Fruit fly (Drosophila melanogaster) whole organism, embryonic: ENCODE measurements around the gene Osi18.
A peak's percentile ranks its signal among the peaks of the same experiment; 100 is the strongest.

ENCODE experiments used
- Aef1 ChIP-seq: fragments of 200-800 bp; sonication (Bioruptor generic); IDR thresholded peaks from 3 replicates; pipeline ENCODE4 v1.3.6; 2022; ENCODE audit warnings: missing biosample characterization, missing genetic modification characterization
- Bdp1 ChIP-seq: fragments of 200-800 bp; sonication (Bioruptor generic); optimal IDR thresholded peaks from 3 replicates; lab custom pipeline; 2016; ENCODE audit warnings: missing biosample characterization, missing genetic modification characterization
- Blimp-1 ChIP-seq: fragments of 200-800 bp; sonication (Bioruptor generic); optimal IDR thresholded peaks from 3 replicates; lab custom pipeline; 2018; ENCODE audit warnings: missing biosample characterization, missing genetic modification characterization, mild to moderate bottlenecking, moderate library complexity, missing genetic modification reagents
- CG11093 ChIP-seq: fragments of 200-800 bp; sonication (Bioruptor generic); IDR thresholded peaks from 3 replicates; pipeline ENCODE4 v1.3.6; 2022; ENCODE audit warnings: missing biosample characterization, missing genetic modification characterization
- CG12071 ChIP-seq: fragments of 200-800 bp; sonication (Bioruptor generic); optimal IDR thresholded peaks from 3 replicates; lab custom pipeline; 2018; ENCODE audit warnings: missing biosample characterization, mild to moderate bottlenecking, missing genetic modification characterization
- CG12744 ChIP-seq: fragments of 200-800 bp; sonication (Bioruptor generic); optimal IDR thresholded peaks from 2 replicates; lab custom pipeline; 2016; ENCODE audit warnings: missing biosample characterization, missing genetic modification characterization
- CG14050 ChIP-seq: fragments of 200-800 bp; sonication (Bioruptor generic); IDR thresholded peaks from 3 replicates; pipeline ENCODE4 v1.3.6; 2022; ENCODE audit warnings: missing biosample characterization, missing genetic modification characterization
- CG15269 ChIP-seq: fragments of 200-800 bp; sonication (Bioruptor generic); optimal IDR thresholded peaks from 2 replicates; lab custom pipeline; 2018; ENCODE audit warnings: missing biosample characterization, mild to moderate bottlenecking, missing genetic modification characterization, moderate library complexity
- CG15479 ChIP-seq: fragments of 200-800 bp; sonication (Bioruptor generic); optimal IDR thresholded peaks from 3 replicates; lab custom pipeline; 2019; ENCODE audit warnings: missing biosample characterization, mild to moderate bottlenecking, missing genetic modification characterization, moderate library complexity
- CG1647 ChIP-seq: fragments of 200-800 bp; sonication (Bioruptor generic); optimal IDR thresholded peaks from 3 replicates; lab custom pipeline; 2016; ENCODE audit warnings: missing biosample characterization, missing genetic modification characterization
- CG17568 ChIP-seq: fragments of 200-800 bp; sonication (Bioruptor generic); optimal IDR thresholded peaks from 2 replicates; lab custom pipeline; 2018; ENCODE audit warnings: missing biosample characterization, mild to moderate bottlenecking, missing genetic modification characterization, moderate library complexity
- CG17802 ChIP-seq: fragments of 200-800 bp; sonication (Bioruptor generic); optimal IDR thresholded peaks from 2 replicates; lab custom pipeline; 2018; ENCODE audit warnings: missing biosample characterization, mild to moderate bottlenecking, missing genetic modification characterization, moderate library complexity
- CG1792 ChIP-seq: fragments of 200-800 bp; sonication (Bioruptor generic); optimal IDR thresholded peaks from 2 replicates; lab custom pipeline; 2016; ENCODE audit warnings: missing biosample characterization, missing genetic modification characterization
- CG1832 ChIP-seq: fragments of 200-800 bp; sonication (Bioruptor generic); optimal IDR thresholded peaks from 2 replicates; lab custom pipeline; 2017; ENCODE audit warnings: missing biosample characterization, mild to moderate bottlenecking, missing genetic modification characterization, inconsistent platforms
- CG2199 ChIP-seq: fragments of 200-800 bp; sonication (Bioruptor generic); IDR thresholded peaks from 3 replicates; pipeline ENCODE4 v1.3.6; 2022; ENCODE audit warnings: missing biosample characterization, missing genetic modification characterization
- CG31224 ChIP-seq: fragments of 200-800 bp; sonication (Bioruptor generic); IDR thresholded peaks from 2 replicates; pipeline ENCODE4 v1.3.6; 2022; ENCODE audit warnings: missing biosample characterization, missing genetic modification characterization
- CG31388 ChIP-seq: fragments of 200-800 bp; sonication (Bioruptor generic); optimal IDR thresholded peaks from 2 replicates; lab custom pipeline; 2016; ENCODE audit warnings: missing biosample characterization, missing genetic modification characterization
- CG32772 ChIP-seq: fragments of 200-800 bp; sonication (Bioruptor generic); IDR thresholded peaks from 2 replicates; pipeline ENCODE4 v1.3.6; 2022; ENCODE audit warnings: missing biosample characterization, missing genetic modification characterization
- CG33213 ChIP-seq: fragments of 200-800 bp; sonication (Bioruptor generic); optimal IDR thresholded peaks from 3 replicates; lab custom pipeline; 2016; ENCODE audit warnings: missing biosample characterization, missing genetic modification characterization
- CG4707 ChIP-seq: fragments of 200-800 bp; sonication (Bioruptor generic); optimal IDR thresholded peaks from 2 replicates; lab custom pipeline; 2018; ENCODE audit warnings: missing biosample characterization, mild to moderate bottlenecking, missing genetic modification characterization, moderate library complexity
- CG6175 ChIP-seq: fragments of 200-800 bp; sonication (Bioruptor generic); IDR thresholded peaks from 3 replicates; pipeline ENCODE4 v1.3.6; 2022; ENCODE audit warnings: missing biosample characterization, missing genetic modification characterization
- CG7786 ChIP-seq: fragments of 200-800 bp; sonication (Bioruptor generic); optimal IDR thresholded peaks from 2 replicates; lab custom pipeline; 2016; ENCODE audit warnings: missing biosample characterization, missing genetic modification characterization
- CG8388 ChIP-seq: fragments of 200-800 bp; sonication (Bioruptor generic); optimal IDR thresholded peaks from 2 replicates; lab custom pipeline; 2019; ENCODE audit warnings: missing biosample characterization, mild to moderate bottlenecking, missing genetic modification characterization, moderate library complexity
- CG8478 ChIP-seq: fragments of >200 bp; optimal IDR thresholded peaks from 2 replicates; lab custom pipeline; 2018
- CG9609 ChIP-seq: fragments of 200-800 bp; sonication (Bioruptor generic); optimal IDR thresholded peaks from 3 replicates; lab custom pipeline; 2016; ENCODE audit warnings: missing biosample characterization, missing genetic modification characterization
- CrebB ChIP-seq: fragments of 200-800 bp; sonication (Bioruptor generic); optimal IDR thresholded peaks from 3 replicates; lab custom pipeline; 2018; ENCODE audit warnings: missing biosample characterization, mild to moderate bottlenecking, missing genetic modification characterization
- Dbx ChIP-seq: fragments of 200-800 bp; sonication (Bioruptor generic); IDR thresholded peaks from 3 replicates; pipeline ENCODE4 v1.3.6; 2022; ENCODE audit warnings: missing biosample characterization, missing genetic modification characterization
- H2.0 ChIP-seq: fragments of 200-800 bp; sonication (Bioruptor generic); IDR thresholded peaks from 2 replicates; pipeline ENCODE4 v1.3.6; 2022; ENCODE audit warnings: missing biosample characterization, missing genetic modification characterization
- HLH4C ChIP-seq: fragments of 200-800 bp; sonication (Bioruptor generic); IDR thresholded peaks from 3 replicates; pipeline ENCODE4 v1.3.6; 2022; ENCODE audit warnings: missing biosample characterization, missing genetic modification characterization; ENCODE audit not compliant: partially characterized antibody
- HLH54F ChIP-seq: fragments of 200-800 bp; sonication (Bioruptor generic); optimal IDR thresholded peaks from 3 replicates; lab custom pipeline; 2016; ENCODE audit warnings: missing biosample characterization, missing genetic modification characterization
- Hey ChIP-seq: fragments of 200-800 bp; sonication (Bioruptor generic); optimal IDR thresholded peaks from 3 replicates; lab custom pipeline; 2018; ENCODE audit warnings: missing biosample characterization, mild to moderate bottlenecking, missing genetic modification characterization
- Hsf ChIP-seq: fragments of 200-800 bp; sonication (Bioruptor generic); optimal IDR thresholded peaks from 3 replicates; lab custom pipeline; 2016; ENCODE audit warnings: missing biosample characterization, missing genetic modification characterization
- MTF-1 ChIP-seq: fragments of 200-800 bp; sonication (Bioruptor generic); optimal IDR thresholded peaks from 2 replicates; lab custom pipeline; 2018; ENCODE audit warnings: missing biosample characterization, mild to moderate bottlenecking, missing genetic modification characterization, borderline replicate concordance
- NfI ChIP-seq: fragments of 200-800 bp; sonication (Bioruptor generic); optimal IDR thresholded peaks from 3 replicates; lab custom pipeline; 2018; ENCODE audit warnings: missing biosample characterization, mild to moderate bottlenecking, missing genetic modification characterization, moderate library complexity
- Ravus ChIP-seq: fragments of 200-800 bp; sonication (Bioruptor generic); IDR thresholded peaks from 2 replicates; pipeline ENCODE4 v1.3.6; 2022; ENCODE audit warnings: missing biosample characterization, missing genetic modification characterization
- TFAM ChIP-seq: fragments of 200-800 bp; sonication (Bioruptor generic); optimal IDR thresholded peaks from 2 replicates; lab custom pipeline; 2017; ENCODE audit warnings: missing biosample characterization, missing genetic modification characterization, inconsistent platforms
- bowl ChIP-seq: fragments of 200-800 bp; sonication (Bioruptor generic); IDR thresholded peaks from 2 replicates; pipeline ENCODE4 v1.3.6; 2022; ENCODE audit warnings: missing biosample characterization, missing genetic modification characterization
- dati ChIP-seq: fragments of 200-800 bp; sonication (Bioruptor generic); IDR thresholded peaks from 2 replicates; pipeline ENCODE4 v1.3.6; 2022; ENCODE audit warnings: missing biosample characterization, missing genetic modification characterization
- dimm ChIP-seq: fragments of 200-800 bp; sonication (Bioruptor generic); IDR thresholded peaks from 2 replicates; pipeline ENCODE4 v1.3.6; 2022; ENCODE audit warnings: missing biosample characterization, missing genetic modification characterization
- disco-r ChIP-seq: fragments of 200-800 bp; sonication (Bioruptor generic); optimal IDR thresholded peaks from 2 replicates; lab custom pipeline; 2016; ENCODE audit warnings: missing biosample characterization, missing genetic modification characterization
- dmrt11E ChIP-seq: fragments of 200-800 bp; sonication (Bioruptor generic); optimal IDR thresholded peaks from 3 replicates; lab custom pipeline; 2018; ENCODE audit warnings: missing biosample characterization, mild to moderate bottlenecking, missing genetic modification characterization, moderate library complexity
- gro ChIP-seq: fragments of 200-800 bp; sonication (Bioruptor generic); optimal IDR thresholded peaks from 2 replicates; lab custom pipeline; 2016; ENCODE audit warnings: missing biosample characterization, missing genetic modification characterization
- gt ChIP-seq: fragments of 200-800 bp; sonication (Bioruptor generic); IDR thresholded peaks from 2 replicates; pipeline ENCODE4 v1.3.6; 2022; ENCODE audit warnings: missing biosample characterization, missing genetic modification characterization
- her ChIP-seq: fragments of 200-800 bp; sonication (Bioruptor generic); optimal IDR thresholded peaks from 2 replicates; lab custom pipeline; 2016; ENCODE audit warnings: missing biosample characterization, missing genetic modification characterization
- hkb ChIP-seq, 2 experiments: fragments of 200-800 bp in 1 of 2; fragments of >200 bp in 1 of 2; sonication (Bioruptor generic) in 1 of 2; IDR thresholded peaks in 1 of 2; optimal IDR thresholded peaks in 1 of 2; 2 replicates each; pipeline versions ENCODE4 v1.3.6 to Lab custom; 2017 to 2022; ENCODE audit warnings: missing biosample characterization in 1 of 2, missing genetic modification characterization in 1 of 2
- kay ChIP-seq: fragments of 200-800 bp; sonication (Bioruptor generic); optimal IDR thresholded peaks from 2 replicates; lab custom pipeline; 2016; ENCODE audit warnings: missing biosample characterization, missing genetic modification characterization
- nmo ChIP-seq: fragments of 200-800 bp; sonication (Bioruptor generic); optimal IDR thresholded peaks from 2 replicates; lab custom pipeline; 2018; ENCODE audit warnings: missing biosample characterization, mild to moderate bottlenecking, missing genetic modification characterization, moderate library complexity
- sens-2 ChIP-seq: fragments of 200-800 bp; sonication (Bioruptor generic); IDR thresholded peaks from 2 replicates; pipeline ENCODE4 v1.3.6; 2022; ENCODE audit warnings: missing biosample characterization, missing genetic modification characterization
- stwl ChIP-seq: fragments of 200-800 bp; sonication (Bioruptor generic); optimal IDR thresholded peaks from 3 replicates; lab custom pipeline; 2018; ENCODE audit warnings: missing biosample characterization, mild to moderate bottlenecking, missing genetic modification characterization, moderate library complexity
- trh ChIP-seq: fragments of 200-800 bp; sonication (Bioruptor generic); optimal IDR thresholded peaks from 2 replicates; lab custom pipeline; 2016; ENCODE audit warnings: missing biosample characterization, missing genetic modification characterization
- twi ChIP-seq: fragments of 200-800 bp; optimal IDR thresholded peaks from 2 replicates; lab custom pipeline; 2019; ENCODE audit warnings: missing biosample characterization, mild to moderate bottlenecking, missing genetic modification characterization, moderate library complexity
- tx ChIP-seq: fragments of 200-800 bp; sonication (Bioruptor generic); optimal IDR thresholded peaks from 2 replicates; lab custom pipeline; 2016; ENCODE audit warnings: missing biosample characterization, missing genetic modification characterization
- wor ChIP-seq: fragments of 200-800 bp; sonication (Bioruptor generic); IDR thresholded peaks from 2 replicates; pipeline ENCODE4 v1.3.6; 2022; ENCODE audit warnings: missing biosample characterization, missing genetic modification characterization

The Osi18 gene

dm6 chr3R:6380129-6380528, 50.1 kb downstream of the Osi18 start, which contains the start of the genes CG1024 and TfIIFalpha (continued):
- TF ChIP-seq bowl (GFP tag; lab: Robert Waterston, UW): no peak
- TF ChIP-seq CG7786 (GFP tag; lab: Kevin White, UChicago): no peak
- no peak for TF ChIP-seq CG31224 (GFP tag; lab: Robert Waterston, UW)
- no peak for TF ChIP-seq Blimp-1
- no peak for TF ChIP-seq CG15269 (tag; lab: Kevin White, UChicago)
- TF ChIP-seq CG6175 (GFP tag; lab: Robert Waterston, UW): no peak
- TF ChIP-seq CG33213 (GFP tag; lab: Kevin White, UChicago): no peak
- TF ChIP-seq CG14050: no peak
- TF ChIP-seq gt (GFP tag; lab: Robert Waterston, UW): no peak
- TF ChIP-seq TFAM (GFP tag; lab: Kevin White, UChicago): no peak
- no peak for TF ChIP-seq CG2199
- TF ChIP-seq CG32772: no peak
- peak; percentile 9 for TF ChIP-seq Hsf (GFP tag; lab: Kevin White, UChicago)
- peak; percentile 40 for TF ChIP-seq nmo (GFP tag; lab: Kevin White, UChicago)
- no peak for TF ChIP-seq CG17802 (tag; lab: Kevin White, UChicago)
- no peak for TF ChIP-seq hkb (optimal IDR thresholded peaks at IDR 0.05; lab: Kevin White, UChicago)
- TF ChIP-seq hkb (GFP tag; IDR thresholded peaks at IDR 0.05; lab: Robert Waterston, UW): no peak
- no peak for TF ChIP-seq Dbx (GFP tag; lab: Robert Waterston, UW)
- no peak for TF ChIP-seq CG31388
- no peak for TF ChIP-seq sens-2 (GFP tag; lab: Robert Waterston, UW)
- no peak for TF ChIP-seq CG8478 (lab: Kevin White, UChicago)
- no peak for TF ChIP-seq Aef1 (GFP tag; lab: Robert Waterston, UW)
- TF ChIP-seq dimm (GFP tag; lab: Robert Waterston, UW): no peak
- TF ChIP-seq wor (GFP tag; lab: Robert Waterston, UW): no peak
- TF ChIP-seq gro: no peak
- TF ChIP-seq CG8388 (GFP tag; lab: Kevin White, UChicago): no peak
- no peak for TF ChIP-seq Hey
- no peak for TF ChIP-seq CG11093 (GFP tag; lab: Robert Waterston, UW)
- no peak for TF ChIP-seq her
- no peak for TF ChIP-seq CG17568 (GFP tag; lab: Kevin White, UChicago)
- TF ChIP-seq CG1832: no peak
- TF ChIP-seq trh (GFP tag; lab: Kevin White, UChicago): no peak
- TF ChIP-seq CG1792: no peak
- TF ChIP-seq Ravus: no peak
- no peak for TF ChIP-seq Bdp1 (GFP tag; lab: Kevin White, UChicago)
- no peak for TF ChIP-seq MTF-1
- TF ChIP-seq kay: no peak
- no peak for TF ChIP-seq CG12071 (GFP tag; lab: Kevin White, UChicago)
- TF ChIP-seq CG1647 (GFP tag; lab: Kevin White, UChicago): no peak
- TF ChIP-seq stwl: peak; percentile 84
- TF ChIP-seq CrebB (tag; lab: Kevin White, UChicago): no peak
- TF ChIP-seq dati (GFP tag; lab: Robert Waterston, UW): no peak
- no peak for TF ChIP-seq HLH54F (GFP tag; lab: Kevin White, UChicago)
- no peak for TF ChIP-seq disco-r (GFP tag; lab: Kevin White, UChicago)
- no peak for TF ChIP-seq CG4707 (GFP tag; lab: Kevin White, UChicago)
- no peak for TF ChIP-seq CG9609 (GFP tag; lab: Kevin White, UChicago)
- TF ChIP-seq dmrt11E: no peak
- TF ChIP-seq H2.0 (GFP tag; lab: Robert Waterston, UW): no peak
- TF ChIP-seq CG15479 (GFP tag; lab: Kevin White, UChicago): no peak
- no peak for TF ChIP-seq NfI
- peak; percentile 97 for TF ChIP-seq HLH4C (GFP tag; lab: Robert Waterston, UW)
- TF ChIP-seq CG12744 (GFP tag; lab: Kevin White, UChicago): no peak
- TF ChIP-seq twi (tag; lab: Kevin White, UChicago): no peak
- TF ChIP-seq tx (GFP tag; lab: Kevin White, UChicago): no peak
